Fruit fly (Drosophila melanogaster): ENCODE results near the gene CG2256.

- TF ChIP-seq dl (GFP tag; optimal IDR thresholded peaks at IDR 0.05; ENCODE audit: insufficient read depth in 1 of 2, partially characterized antibody in 2 of 2) (no peak), Myc (optimal IDR thresholded peaks at IDR 0.05) (no peak), pan (optimal IDR thresholded peaks at IDR 0.05) (no peak), N (GFP tag; optimal IDR thresholded peaks at IDR 0.05) (no peak), brk (GFP tag; optimal IDR thresholded peaks at IDR 0.05) (no peak), Hr83 (GFP tag; optimal IDR thresholded peaks at IDR 0.05; ENCODE audit: poor library complexity, severe bottlenecking) (no peak)
These were observed 49.7 kb downstream of the CG2256 start, which contains the start of gene CG2233 for dm6 chrX:8037334-8037733.
